Worm (Caenorhabditis elegans) whole organism, L4/young adult: ENCODE results near the gene mel-28.

ENCODE experiments used
- W03F9.2 ChIP-seq: fragments of 150-350 bp; optimal IDR thresholded peaks from 2 replicates; lab custom pipeline; 2014; ENCODE audit warnings: missing biosample characterization, missing genetic modification characterization
- dao-5 ChIP-seq: sonication (generic microtip); optimal IDR thresholded peaks from 2 replicates; lab custom pipeline; 2016; ENCODE audit warnings: missing genotype, missing genetic modification characterization, moderate library complexity, missing compliant biosample characterization
- him-1 ChIP-seq: sonication (generic microtip); optimal IDR thresholded peaks from 2 replicates; lab custom pipeline; 2016; ENCODE audit warnings: missing genotype, missing genetic modification reagents, missing genetic modification characterization, missing compliant biosample characterization

- TF ChIP-seq him-1 (tag; lab: Kevin White, UChicago) (no peak), dao-5 (tag; lab: Kevin White, UChicago) (no peak), W03F9.2 (tag; lab: Kevin White, UChicago) (peak; percentile 8)
These were observed 45.1 kb upstream of the mel-28 start for ce11 chrIII:4740820-4741219.
